Worm (Caenorhabditis elegans): ENCODE results near the gene rnp-2.
A peak's percentile ranks its signal among the peaks of the same experiment; 100 is the strongest.

The rnp-2 gene

ce11 chrIV:4215349-4215748, 43.5 kb downstream of the rnp-2 start:
- TF ChIP-seq pha-4 (GFP tag; IDR thresholded peaks at IDR 0.05) (no peak), pha-4 (tag; optimal IDR thresholded peaks at IDR 0.05) (peak; percentile 88), lin-13 (GFP tag; optimal IDR thresholded peaks at IDR 0.05) (peak; percentile 9), unc-39 (tag; optimal IDR thresholded peaks at IDR 0.05) (no peak), daf-16 (GFP tag; optimal IDR thresholded peaks at IDR 0.05) (no peak), daf-16 (tag; optimal IDR thresholded peaks at IDR 0.05) (peak; percentile 88), hif-1 (tag; optimal IDR thresholded peaks at IDR 0.05) (peak in 1 of 2 experiments; percentile 57), ztf-7 (tag; optimal IDR thresholded peaks at IDR 0.05) (no peak), nhr-28 (tag; optimal IDR thresholded peaks at IDR 0.05) (peak; percentile 90), lir-3 (tag; optimal IDR thresholded peaks at IDR 0.05) (no peak), T26A8.4 (GFP tag; IDR thresholded peaks at IDR 0.05) (no peak), nhr-42 (GFP tag; IDR thresholded peaks at IDR 0.05) (no peak), aha-1 (tag) (peak; percentile 37), mxl-3 (GFP tag; optimal IDR thresholded peaks at IDR 0.05) (peak; percentile 85), dpl-1 (GFP tag; optimal IDR thresholded peaks at IDR 0.05) (peak; percentile 36), mep-1 (tag; optimal IDR thresholded peaks at IDR 0.05) (peak; percentile 80), rbr-2 (tag; optimal IDR thresholded peaks at IDR 0.05) (peak; percentile 46), dmd-6 (GFP tag; IDR thresholded peaks at IDR 0.05) (peak; percentile 53), dve-1 (tag; optimal IDR thresholded peaks at IDR 0.05; ENCODE audit: insufficient read depth) (peak; percentile 82), zip-11 (GFP tag; IDR thresholded peaks at IDR 0.05) (no peak), nhr-77 (tag; optimal IDR thresholded peaks at IDR 0.05) (no peak), nhr-10 (tag; optimal IDR thresholded peaks at IDR 0.05) (peak; percentile 60), duxl-1 (tag; optimal IDR thresholded peaks at IDR 0.05; ENCODE audit: poor library complexity) (peak; percentile 18), nhr-11 (tag; optimal IDR thresholded peaks at IDR 0.05) (peak; percentile 28), unc-62 (GFP tag; optimal IDR thresholded peaks at IDR 0.05 in 1 of 2) (peak in 1 of 2 experiments; percentile 96), unc-62 (tag; optimal IDR thresholded peaks at IDR 0.05) (no peak), nhr-6 (tag; optimal IDR thresholded peaks at IDR 0.05) (peak; percentile 39), hmg-1.1 (GFP tag; IDR thresholded peaks at IDR 0.05) (peak; percentile 50; the same call in 1 of the 2 replicates), jun-1 (tag; optimal IDR thresholded peaks at IDR 0.05) (no peak), mdl-1 (tag; optimal IDR thresholded peaks at IDR 0.05) (peak; percentile 19 to 90), mes-2 (tag; optimal IDR thresholded peaks at IDR 0.05; ENCODE audit: poor library complexity, severe bottlenecking) (peak; percentile 35), hlh-30 (tag; optimal IDR thresholded peaks at IDR 0.05; ENCODE audit: insufficient read depth) (peak; percentile 91), arid-1 (GFP tag; conservative IDR thresholded peaks at IDR 0.05) (no peak), F10B5.3 (tag; optimal IDR thresholded peaks at IDR 0.05) (no peak), lin-38 (GFP tag; IDR thresholded peaks at IDR 0.05) (0 out of 2 replicates have a peak, but pooled peaks have one; percentile 33), R02D3.7 (tag; optimal IDR thresholded peaks at IDR 0.05) (no peak), tag-97 (GFP tag; IDR thresholded peaks at IDR 0.05) (0 out of 2 replicates have a peak, but pooled peaks have one; percentile 44), fkh-10 (GFP tag; optimal IDR thresholded peaks at IDR 0.05) (peak; percentile 28), nhr-48 (tag; optimal IDR thresholded peaks at IDR 0.05) (peak; percentile 37), hlh-11 (tag; optimal IDR thresholded peaks at IDR 0.05) (peak; percentile 80), lsy-2 (tag; optimal IDR thresholded peaks at IDR 0.05) (peak; percentile 47 to 78)

- peak; percentile 29 for TF ChIP-seq mep-1 (tag; optimal IDR thresholded peaks at IDR 0.05)
- no peak for TF ChIP-seq egl-27 (tag; optimal IDR thresholded peaks at IDR 0.05)
- TF ChIP-seq hlh-30 (tag; optimal IDR thresholded peaks at IDR 0.05; ENCODE audit: insufficient read depth): peak; percentile 85
- peak; percentile 62 for TF ChIP-seq hlh-11 (tag; optimal IDR thresholded peaks at IDR 0.05)
- TF ChIP-seq mdl-1 (tag; optimal IDR thresholded peaks at IDR 0.05): peak in 1 of 2 experiments; percentile 66
- peak; percentile 28 for TF ChIP-seq mes-2 (tag; optimal IDR thresholded peaks at IDR 0.05; ENCODE audit: poor library complexity, severe bottlenecking)
- no peak for TF ChIP-seq lsy-2 (tag; optimal IDR thresholded peaks at IDR 0.05)
- peak; percentile 86 for TF ChIP-seq nhr-28 (tag; optimal IDR thresholded peaks at IDR 0.05)
- peak; percentile 84 for TF ChIP-seq set-16 (GFP tag; IDR thresholded peaks at IDR 0.05)
- TF ChIP-seq hif-1 (tag; optimal IDR thresholded peaks at IDR 0.05): peak; percentile 55 to 71
- peak; percentile 47 for TF ChIP-seq dve-1 (tag; optimal IDR thresholded peaks at IDR 0.05; ENCODE audit: insufficient read depth)
- TF ChIP-seq daf-16 (GFP tag; optimal IDR thresholded peaks at IDR 0.05): no peak
- peak; percentile 38 for TF ChIP-seq daf-16 (tag; optimal IDR thresholded peaks at IDR 0.05)
- no peak for TF ChIP-seq daf-8 (GFP tag; IDR thresholded peaks at IDR 0.05)
- peak; percentile 47 for TF ChIP-seq nhr-48 (tag; optimal IDR thresholded peaks at IDR 0.05)
- peak; percentile 98 for TF ChIP-seq aha-1 (tag)
- peak; percentile 22 for TF ChIP-seq mxl-3 (GFP tag; optimal IDR thresholded peaks at IDR 0.05)
- peak; percentile 20 for TF ChIP-seq dmd-6 (GFP tag; IDR thresholded peaks at IDR 0.05)
- TF ChIP-seq F44E2.7 (GFP tag; IDR thresholded peaks at IDR 0.05): 0 out of 2 replicates have a peak, but pooled peaks have one; percentile 4
- no peak for TF ChIP-seq ceh-32 (tag; optimal IDR thresholded peaks at IDR 0.05; ENCODE audit: poor library complexity)
- TF ChIP-seq unc-62 (GFP tag; optimal IDR thresholded peaks at IDR 0.05 in 1 of 2): peak in 1 of 2 experiments; percentile 74
- no peak for TF ChIP-seq unc-62 (tag; optimal IDR thresholded peaks at IDR 0.05)
- TF ChIP-seq nhr-6 (tag; optimal IDR thresholded peaks at IDR 0.05): no peak
These were observed 44.4 kb downstream of the rnp-2 start for ce11 chrIV:4216099-4216894.
